Worm (Caenorhabditis elegans) whole organism, early embryonic: ENCODE measurements around the gene C37E2.3.

Experiments used
- F13C5.2 ChIP-seq: sonication (generic microtip); optimal IDR thresholded peaks from 2 replicates; lab custom pipeline; 2017; ENCODE audit warnings: mild to moderate bottlenecking, missing genetic modification characterization, inconsistent platforms, missing compliant biosample characterization
- ama-1 ChIP-seq: fragments of 150-350 bp; optimal IDR thresholded peaks from 2 replicates; lab custom pipeline; 2014
- ceh-36 ChIP-seq: sonication (generic microtip); optimal IDR thresholded peaks from 2 replicates; lab custom pipeline; 2016; ENCODE audit warnings: missing genetic modification characterization, inconsistent platforms, missing compliant biosample characterization
- flt-1 ChIP-seq: fragments of 200-800 bp; sonication (Bioruptor generic); IDR thresholded peaks from 2 replicates; pipeline ENCODE4 v1.3.6; 2022; ENCODE audit warnings: missing genetic modification characterization, missing compliant biosample characterization
- hmg-4 ChIP-seq: fragments of 200-800 bp; sonication (Bioruptor generic); optimal IDR thresholded peaks from 2 replicates; lab custom pipeline; 2018; ENCODE audit warnings: mild to moderate bottlenecking, missing genetic modification characterization, missing compliant biosample characterization
- hnd-1 ChIP-seq: sonication (generic microtip); optimal IDR thresholded peaks from 2 replicates; lab custom pipeline; 2016; ENCODE audit warnings: missing genetic modification characterization, missing compliant biosample characterization
- tbx-11 ChIP-seq: fragments of 200-800 bp; sonication (Bioruptor generic); IDR thresholded peaks from 2 replicates; pipeline ENCODE4 v1.3.6; 2022; ENCODE audit warnings: missing genetic modification characterization, missing compliant biosample characterization
- tra-4 ChIP-seq: sonication (generic microtip); optimal IDR thresholded peaks from 2 replicates; lab custom pipeline; 2017; ENCODE audit warnings: missing genetic modification characterization, missing compliant biosample characterization

- TF ChIP-seq ama-1 (lab: Kevin White, UChicago) = no peak
- TF ChIP-seq F13C5.2 (tag; lab: Kevin White, UChicago) = no peak
- TF ChIP-seq flt-1 (GFP tag; lab: Robert Waterston, UW) = no peak
- TF ChIP-seq ceh-36 = no peak
- no peak for TF ChIP-seq tbx-11 (GFP tag; lab: Robert Waterston, UW)
- TF ChIP-seq hnd-1 (tag; lab: Kevin White, UChicago) = no peak
- no peak for TF ChIP-seq hmg-4
- TF ChIP-seq tra-4 = no peak
Observed at ce11 chrX:14152644-14153043, 27.6 kb upstream of the C37E2.3 start.
